Worm (Caenorhabditis elegans) whole organism, L2 larva: ENCODE data around the gene enpp-1.

Experiments
- Y55F3AM.14 ChIP-seq: fragments of 200-800 bp; sonication (Bioruptor generic); optimal IDR thresholded peaks from 2 replicates; lab custom pipeline; 2018; ENCODE audit warnings: mild to moderate bottlenecking, missing genetic modification characterization, missing compliant biosample characterization
- lin-39 ChIP-seq: fragments of 150-350 bp; optimal IDR thresholded peaks from 2 replicates; lab custom pipeline; 2014; ENCODE audit warnings: missing biosample characterization, missing genetic modification reagents, missing genetic modification characterization
- mab-5 ChIP-seq: fragments of 150-350 bp; optimal IDR thresholded peaks from 2 replicates; lab custom pipeline; 2014; ENCODE audit warnings: missing biosample characterization, missing genetic modification characterization
- nhr-77 ChIP-seq: fragments of 150-350 bp; optimal IDR thresholded peaks from 2 replicates; lab custom pipeline; 2014; ENCODE audit warnings: missing biosample characterization, missing genetic modification characterization
- skn-1 ChIP-seq: sonication (generic microtip); optimal IDR thresholded peaks from 2 replicates; lab custom pipeline; 2017; ENCODE audit warnings: missing biosample characterization, missing genetic modification characterization
- unc-39 ChIP-seq: fragments of 150-350 bp; optimal IDR thresholded peaks from 2 replicates; lab custom pipeline; 2014; ENCODE audit warnings: missing biosample characterization, missing genetic modification characterization
- unc-55 ChIP-seq: fragments of 150-350 bp; sonication (generic microtip); optimal IDR thresholded peaks from 3 replicates; lab custom pipeline; 2014; ENCODE audit warnings: missing biosample characterization, missing genetic modification reagents, missing genetic modification characterization
- zag-1 ChIP-seq: fragments of 150-350 bp; optimal IDR thresholded peaks from 2 replicates; lab custom pipeline; 2014; ENCODE audit warnings: missing biosample characterization, missing genetic modification characterization
- ztf-11 ChIP-seq: sonication (generic microtip); optimal IDR thresholded peaks from 2 replicates; lab custom pipeline; 2017; ENCODE audit warnings: missing biosample characterization, missing genetic modification characterization
- ztf-4 ChIP-seq: fragments of 150-350 bp; optimal IDR thresholded peaks from 2 replicates; lab custom pipeline; 2014; ENCODE audit warnings: missing biosample characterization, missing genetic modification characterization

DNA sequence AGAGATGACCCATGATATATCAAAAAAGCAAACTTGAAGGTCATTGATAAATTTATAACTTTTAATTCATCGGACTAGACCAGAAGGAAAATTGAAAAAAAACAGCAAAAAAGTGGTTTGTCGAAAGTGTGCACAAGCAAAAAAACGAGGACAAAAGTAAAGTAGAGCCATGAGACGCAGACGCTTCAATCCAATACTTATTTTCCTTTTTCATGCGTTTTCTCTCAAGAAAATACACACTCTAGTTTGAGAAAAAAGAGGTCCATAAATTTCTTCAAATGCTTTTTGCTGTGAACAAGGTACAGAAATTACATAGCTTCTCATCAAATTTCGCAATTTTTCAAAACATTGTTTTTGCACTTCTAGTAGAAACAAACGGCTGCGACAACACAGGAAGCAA lies 29.9 kb downstream of the enpp-1 start:
- TF ChIP-seq zag-1 (tag; lab: Kevin White, UChicago) (no peak), nhr-77 (tag; lab: Kevin White, UChicago) (no peak), skn-1 (tag; lab: Kevin White, UChicago) (no peak), ztf-4 (no peak), unc-55 (GFP tag; lab: Kevin White, UChicago) (peak; percentile 79), mab-5 (tag; lab: Kevin White, UChicago) (no peak), Y55F3AM.14 (GFP tag; lab: Kevin White, UChicago) (no peak), unc-39 (tag; lab: Kevin White, UChicago) (no peak), lin-39 (tag; lab: Kevin White, UChicago) (no peak), ztf-11 (tag; lab: Kevin White, UChicago) (no peak)
